Worm (Caenorhabditis elegans): Measurements from ENCODE around the gene K02D10.4.
A peak's percentile ranks its signal among the peaks of the same experiment; 100 is the strongest.

K02D10.4 gene

ce11 chrIII:8797211-8797733 is 17.5 kb upstream of the K02D10.4 start (continued):
- TF ChIP-seq swsn-7 (tag; optimal IDR thresholded peaks at IDR 0.05) (peak; percentile 87), fkh-10 (GFP tag; optimal IDR thresholded peaks at IDR 0.05) (peak; percentile 86), lin-14 (GFP tag; optimal IDR thresholded peaks at IDR 0.05) (peak; percentile 98), ceh-88 (GFP tag; IDR thresholded peaks at IDR 0.05) (no peak), nhr-12 (tag; optimal IDR thresholded peaks at IDR 0.05) (no peak), isw-1 (GFP tag; IDR thresholded peaks at IDR 0.05) (peak; percentile 52), aly-2 (tag; optimal IDR thresholded peaks at IDR 0.05) (no peak), hlh-4 (tag; optimal IDR thresholded peaks at IDR 0.05) (no peak), egl-27 (tag; optimal IDR thresholded peaks at IDR 0.05) (peak; percentile 52 to 55), lir-3 (tag; optimal IDR thresholded peaks at IDR 0.05; ENCODE audit: poor library complexity) (peak; percentile 62), fkh-8 (tag; optimal IDR thresholded peaks at IDR 0.05) (peak; percentile 93), efl-3 (GFP tag; optimal IDR thresholded peaks at IDR 0.05) (no peak), unc-30 (tag; optimal IDR thresholded peaks at IDR 0.05) (no peak), nhr-237 (tag; optimal IDR thresholded peaks at IDR 0.05) (no peak), grh-1 (GFP tag; IDR thresholded peaks at IDR 0.05) (peak; percentile 60), fkh-4 (tag; optimal IDR thresholded peaks at IDR 0.05; ENCODE audit: borderline replicate concordance) (peak; percentile 11), C34B4.2 (tag; optimal IDR thresholded peaks at IDR 0.05) (no peak), lin-13 (GFP tag; optimal IDR thresholded peaks at IDR 0.05) (peak; percentile 77), nhr-76 (tag; optimal IDR thresholded peaks at IDR 0.05) (no peak), pax-3 (tag; optimal IDR thresholded peaks at IDR 0.05) (peak; percentile 77), nhr-71 (tag; optimal IDR thresholded peaks at IDR 0.05) (peak; percentile 95), mep-1 (tag; optimal IDR thresholded peaks at IDR 0.05) (peak; percentile 84), F16B12.6 (tag; optimal IDR thresholded peaks at IDR 0.05) (no peak), snu-23 (GFP tag; optimal IDR thresholded peaks at IDR 0.05) (peak; percentile 88), hlh-17 (GFP tag; optimal IDR thresholded peaks at IDR 0.05; ENCODE audit: borderline replicate concordance) (no peak), ceh-82 (tag; optimal IDR thresholded peaks at IDR 0.05) (peak; percentile 68 to 73 (median 69)), nhr-85 (tag) (peak; percentile 98), fos-1 (tag; optimal IDR thresholded peaks at IDR 0.05) (peak; percentile 87), pag-3 (tag; optimal IDR thresholded peaks at IDR 0.05; ENCODE audit: borderline replicate concordance, insufficient read depth) (peak; percentile 30), nhr-47 (tag; optimal IDR thresholded peaks at IDR 0.05) (peak; percentile 88), jun-1 (tag; optimal IDR thresholded peaks at IDR 0.05) (peak; percentile 84), C04F5.9 (tag; optimal IDR thresholded peaks at IDR 0.05) (peak; percentile 40), tlp-1 (tag; optimal IDR thresholded peaks at IDR 0.05) (no peak), aha-1 (tag; optimal IDR thresholded peaks at IDR 0.05) (no peak), snpc-4 (tag; optimal IDR thresholded peaks at IDR 0.05) (peak; percentile 36), zip-4 (GFP tag; optimal IDR thresholded peaks at IDR 0.05) (peak; percentile 35), nhr-28 (tag; optimal IDR thresholded peaks at IDR 0.05) (no peak), efl-1 (optimal IDR thresholded peaks at IDR 0.05) (peak; percentile 65 to 81), efl-1 (GFP tag; optimal IDR thresholded peaks at IDR 0.05 in 1 of 2) (peak; percentile 31 to 93)

- TF ChIP-seq mdl-1 (tag; optimal IDR thresholded peaks at IDR 0.05): peak; percentile 50 to 96
- TF ChIP-seq fkh-4 (tag; optimal IDR thresholded peaks at IDR 0.05; ENCODE audit: borderline replicate concordance): peak; percentile 52
- peak; percentile 83 to 84 for TF ChIP-seq lin-35 (GFP tag; optimal IDR thresholded peaks at IDR 0.05)
- peak; percentile 91 for TF ChIP-seq ceh-8 (GFP tag; optimal IDR thresholded peaks at IDR 0.05)
- peak; percentile 79 for TF ChIP-seq sup-37 (GFP tag; optimal IDR thresholded peaks at IDR 0.05)
- TF ChIP-seq sox-4 (tag; optimal IDR thresholded peaks at IDR 0.05): peak; percentile 84
- peak; percentile 78 for TF ChIP-seq hpl-2 (GFP tag; optimal IDR thresholded peaks at IDR 0.05)
- TF ChIP-seq nhr-84 (tag; optimal IDR thresholded peaks at IDR 0.05): no peak
- TF ChIP-seq egl-13 (tag; optimal IDR thresholded peaks at IDR 0.05): peak; percentile 98
- peak; percentile 96 for TF ChIP-seq mep-1 (tag; optimal IDR thresholded peaks at IDR 0.05)
- peak; percentile 99 for TF ChIP-seq tbx-2 (tag; optimal IDR thresholded peaks at IDR 0.05)
- TF ChIP-seq ztf-11 (tag; optimal IDR thresholded peaks at IDR 0.05): peak in 1 of 2 experiments; percentile 91
- no peak for TF ChIP-seq unc-98 (GFP tag; IDR thresholded peaks at IDR 0.05)
- TF ChIP-seq lir-3 (tag; optimal IDR thresholded peaks at IDR 0.05; ENCODE audit: poor library complexity): peak; percentile 88
- peak; percentile 89 for TF ChIP-seq lin-39 (tag; optimal IDR thresholded peaks at IDR 0.05)
- TF ChIP-seq lin-13 (GFP tag; optimal IDR thresholded peaks at IDR 0.05): peak; percentile 97
- peak; percentile 7 for TF ChIP-seq F16B12.6 (tag; optimal IDR thresholded peaks at IDR 0.05)
- peak; percentile 42 for TF ChIP-seq nhr-28 (tag; optimal IDR thresholded peaks at IDR 0.05)
- TF ChIP-seq nhr-12 (tag; optimal IDR thresholded peaks at IDR 0.05): peak; percentile 41
- peak; percentile 92 for TF ChIP-seq skn-1 (tag; optimal IDR thresholded peaks at IDR 0.05)
- no peak for TF ChIP-seq tlp-1 (tag; optimal IDR thresholded peaks at IDR 0.05)
Observed at ce11 chrIII:8795595-8796141, 15.9 kb upstream of the K02D10.4 start.
